Worm (Caenorhabditis elegans): ENCODE data around the gene R04E5.8.

Gene R04E5.8

ce11 chrX:8786687-8787086 lies 19.2 kb downstream of the R04E5.8 start (continued):
- TF ChIP-seq xbp-1 (tag; optimal IDR thresholded peaks at IDR 0.05), result no peak
- no peak for TF ChIP-seq sup-37 (GFP tag; optimal IDR thresholded peaks at IDR 0.05)
- TF ChIP-seq unc-130 (tag; optimal IDR thresholded peaks at IDR 0.05), result peak; percentile 28
- no peak for TF ChIP-seq mab-9 (GFP tag; IDR thresholded peaks at IDR 0.05)
- no peak for TF ChIP-seq C04F5.9 (tag; optimal IDR thresholded peaks at IDR 0.05)
- TF ChIP-seq aha-1 (tag; optimal IDR thresholded peaks at IDR 0.05), result no peak
- TF ChIP-seq tbx-2 (tag; optimal IDR thresholded peaks at IDR 0.05), result no peak
- TF ChIP-seq lin-15B (tag; optimal IDR thresholded peaks at IDR 0.05), result no peak
- TF ChIP-seq elt-3 (tag; optimal IDR thresholded peaks at IDR 0.05), result no peak
- no peak for TF ChIP-seq nhr-85 (tag)
- TF ChIP-seq nhr-20 (tag; optimal IDR thresholded peaks at IDR 0.05), result peak; percentile 11
- peak; percentile 18 for TF ChIP-seq lin-39 (tag; optimal IDR thresholded peaks at IDR 0.05)
- no peak for TF ChIP-seq lin-13 (GFP tag; optimal IDR thresholded peaks at IDR 0.05)
- no peak for TF ChIP-seq nhr-12 (tag; optimal IDR thresholded peaks at IDR 0.05)
- peak; percentile 68 for TF ChIP-seq lin-14 (GFP tag; optimal IDR thresholded peaks at IDR 0.05)
- no peak for TF ChIP-seq lin-35 (GFP tag; optimal IDR thresholded peaks at IDR 0.05)
- TF ChIP-seq pag-3 (tag; optimal IDR thresholded peaks at IDR 0.05; ENCODE audit: borderline replicate concordance, insufficient read depth), result peak; percentile 92
- TF ChIP-seq nhr-237 (tag; optimal IDR thresholded peaks at IDR 0.05), result no peak
- no peak for TF ChIP-seq fos-1 (tag; optimal IDR thresholded peaks at IDR 0.05)
- TF ChIP-seq ztf-4 (tag; optimal IDR thresholded peaks at IDR 0.05), result no peak
- no peak for TF ChIP-seq Y116A8C.19 (tag; optimal IDR thresholded peaks at IDR 0.05; ENCODE audit: borderline replicate concordance)
- TF ChIP-seq sptf-1 (tag; optimal IDR thresholded peaks at IDR 0.05), result no peak
- TF ChIP-seq ceh-90 (tag; optimal IDR thresholded peaks at IDR 0.05), result no peak
- no peak for TF ChIP-seq egl-13 (tag; optimal IDR thresholded peaks at IDR 0.05)
- no peak for TF ChIP-seq ama-1 (optimal IDR thresholded peaks at IDR 0.05)
- no peak for TF ChIP-seq ztf-11 (tag; optimal IDR thresholded peaks at IDR 0.05)
- TF ChIP-seq blmp-1 (tag; optimal IDR thresholded peaks at IDR 0.05), result no peak
- TF ChIP-seq nhr-71 (tag; optimal IDR thresholded peaks at IDR 0.05), result peak; percentile 75
- no peak for TF ChIP-seq ces-1 (GFP tag; optimal IDR thresholded peaks at IDR 0.05)

ce11 chrX:8784234-8784633 lies 21.7 kb downstream of the R04E5.8 start, which contains the start of gene ZK721.3:
ZK721.3 (plus strand) TSS chrX:8784534.
- TF ChIP-seq nhr-19 (GFP tag; conservative IDR thresholded peaks at IDR 0.05) (no peak), nhr-90 (tag; optimal IDR thresholded peaks at IDR 0.05; ENCODE audit: poor library complexity) (no peak), unc-130 (tag; optimal IDR thresholded peaks at IDR 0.05) (no peak), snpc-4 (tag; optimal IDR thresholded peaks at IDR 0.05) (no peak), fos-1 (tag; optimal IDR thresholded peaks at IDR 0.05) (no peak), C34B4.2 (tag; optimal IDR thresholded peaks at IDR 0.05) (no peak), unc-30 (tag; optimal IDR thresholded peaks at IDR 0.05) (no peak), lsy-2 (tag; optimal IDR thresholded peaks at IDR 0.05) (no peak), fkh-4 (tag; optimal IDR thresholded peaks at IDR 0.05; ENCODE audit: borderline replicate concordance) (no peak), lin-39 (tag; optimal IDR thresholded peaks at IDR 0.05) (no peak), C04F5.9 (tag; optimal IDR thresholded peaks at IDR 0.05) (no peak), tbx-2 (tag; optimal IDR thresholded peaks at IDR 0.05) (no peak), unc-62 (GFP tag; optimal IDR thresholded peaks at IDR 0.05) (no peak)

DNA sequence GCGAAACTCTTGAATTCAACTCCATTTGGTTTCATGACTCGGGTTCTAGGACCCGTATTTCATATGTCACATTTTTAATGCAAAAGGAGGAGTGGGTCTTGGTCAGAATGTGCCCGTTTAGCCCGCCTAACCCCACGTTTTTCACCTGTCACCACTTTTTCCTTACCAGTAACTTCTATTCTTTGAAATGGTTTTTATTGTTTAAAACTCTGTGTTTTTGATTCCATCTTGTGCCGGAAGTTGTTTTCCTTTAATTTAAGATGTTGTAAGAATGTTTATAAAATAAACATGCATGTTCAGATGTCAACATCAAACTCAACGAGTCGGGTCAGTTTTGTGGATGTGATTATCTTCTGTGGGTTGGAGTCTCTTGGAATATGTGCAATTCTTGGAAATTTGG lies 27.4 kb downstream of the R04E5.8 start, which contains the start of gene ZK721.4:
Gene ZK721.4, plus strand, starts transcription at position 301 of the 400 bp plus-strand sequence.
- TF ChIP-seq C34B4.2 (tag; optimal IDR thresholded peaks at IDR 0.05), result no peak
- TF ChIP-seq aly-2 (tag; optimal IDR thresholded peaks at IDR 0.05), result no peak
- no peak for TF ChIP-seq vab-15 (tag; optimal IDR thresholded peaks at IDR 0.05)
- TF ChIP-seq hlh-17 (GFP tag; optimal IDR thresholded peaks at IDR 0.05; ENCODE audit: borderline replicate concordance), result no peak
- no peak for TF ChIP-seq ztf-4 (tag; optimal IDR thresholded peaks at IDR 0.05)
- no peak for TF ChIP-seq grh-1 (GFP tag; IDR thresholded peaks at IDR 0.05)
- no peak for TF ChIP-seq ama-1 (optimal IDR thresholded peaks at IDR 0.05)
- no peak for TF ChIP-seq mdl-1 (tag; optimal IDR thresholded peaks at IDR 0.05)
- TF ChIP-seq lir-3 (tag; optimal IDR thresholded peaks at IDR 0.05; ENCODE audit: poor library complexity), result no peak
- TF ChIP-seq sox-4 (tag; optimal IDR thresholded peaks at IDR 0.05), result no peak
- no peak for TF ChIP-seq sup-37 (GFP tag; optimal IDR thresholded peaks at IDR 0.05)
